Fruit fly (Drosophila melanogaster): ENCODE data around the gene Rack1.

Gene Rack1

dm6 chr2L:7855108-7855507 lies 28.0 kb upstream of the Rack1 start, which contains the start of gene CG14535:
Gene CG14535 (minus strand): TSS chr2L:7855475.
- TF ChIP-seq h (optimal IDR thresholded peaks at IDR 0.05): no peak
- no peak for TF ChIP-seq Myc (optimal IDR thresholded peaks at IDR 0.05)
- TF ChIP-seq ttk (optimal IDR thresholded peaks at IDR 0.05): no peak
- TF ChIP-seq Sin3A (optimal IDR thresholded peaks at IDR 0.05): no peak
- no peak for TF ChIP-seq psq (optimal IDR thresholded peaks at IDR 0.05)
- TF ChIP-seq insv (optimal IDR thresholded peaks at IDR 0.05): no peak

- no peak for TF ChIP-seq h (optimal IDR thresholded peaks at IDR 0.05)
- TF ChIP-seq Myc (optimal IDR thresholded peaks at IDR 0.05): no peak
- TF ChIP-seq insv (optimal IDR thresholded peaks at IDR 0.05): no peak
- no peak for TF ChIP-seq ttk (optimal IDR thresholded peaks at IDR 0.05)
Measured at dm6 chr2L:7851609-7852008, 24.5 kb upstream of the Rack1 start.

DNA sequence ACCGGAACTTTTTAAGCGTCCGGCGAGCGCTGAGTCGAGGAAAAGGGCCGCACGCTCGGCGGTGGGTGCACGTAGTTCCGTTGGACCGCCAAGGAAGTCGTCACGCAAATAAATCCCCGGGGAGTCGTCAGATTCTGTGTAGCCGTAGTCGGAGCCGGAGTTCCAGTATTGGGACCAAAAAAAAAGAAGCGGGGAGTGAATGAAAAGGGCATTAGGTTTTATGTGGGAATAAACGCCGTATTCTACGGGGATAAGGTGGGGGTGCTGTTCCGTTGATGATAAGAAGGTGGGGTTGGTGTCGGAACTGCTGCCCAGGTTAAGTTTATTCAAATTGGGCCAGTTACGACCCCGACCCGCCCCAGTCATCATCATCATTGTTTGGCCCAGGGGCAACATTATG lies 23.3 kb upstream of the Rack1 start:
- TF ChIP-seq h (optimal IDR thresholded peaks at IDR 0.05) (no peak), ttk (optimal IDR thresholded peaks at IDR 0.05) (no peak)

DNA sequence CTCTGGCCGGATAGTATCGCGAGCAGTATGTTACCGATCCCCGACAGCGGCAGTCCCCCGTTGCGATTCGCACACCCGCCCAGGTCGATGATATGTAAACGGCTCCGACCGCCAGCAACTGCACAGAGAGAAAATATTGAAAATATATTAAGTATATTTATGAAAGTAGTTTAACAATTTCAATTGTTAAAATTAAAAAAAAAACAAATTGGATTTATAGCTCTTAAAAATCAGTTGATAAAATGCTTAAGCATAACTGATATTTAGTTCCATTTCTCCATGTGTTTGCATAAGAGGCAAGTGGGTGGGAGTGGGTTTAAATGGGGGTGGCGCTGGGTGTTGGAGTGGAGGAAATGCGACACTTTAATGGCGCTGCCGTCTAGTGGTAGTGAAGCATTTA lies 22.4 kb upstream of the Rack1 start:
- TF ChIP-seq Myc (optimal IDR thresholded peaks at IDR 0.05) (no peak), Sin3A (optimal IDR thresholded peaks at IDR 0.05) (no peak), psq (optimal IDR thresholded peaks at IDR 0.05) (no peak), ttk (optimal IDR thresholded peaks at IDR 0.05) (no peak), h (optimal IDR thresholded peaks at IDR 0.05) (no peak), insv (optimal IDR thresholded peaks at IDR 0.05) (no peak)

- no peak for TF ChIP-seq psq (optimal IDR thresholded peaks at IDR 0.05)
- no peak for TF ChIP-seq Myc (optimal IDR thresholded peaks at IDR 0.05)
- TF ChIP-seq insv (optimal IDR thresholded peaks at IDR 0.05): no peak
- TF ChIP-seq Sin3A (optimal IDR thresholded peaks at IDR 0.05): no peak
- TF ChIP-seq h (optimal IDR thresholded peaks at IDR 0.05): no peak
- no peak for TF ChIP-seq ttk (optimal IDR thresholded peaks at IDR 0.05)
Measured at dm6 chr2L:7841244-7841643, 14.1 kb upstream of the Rack1 start.

DNA sequence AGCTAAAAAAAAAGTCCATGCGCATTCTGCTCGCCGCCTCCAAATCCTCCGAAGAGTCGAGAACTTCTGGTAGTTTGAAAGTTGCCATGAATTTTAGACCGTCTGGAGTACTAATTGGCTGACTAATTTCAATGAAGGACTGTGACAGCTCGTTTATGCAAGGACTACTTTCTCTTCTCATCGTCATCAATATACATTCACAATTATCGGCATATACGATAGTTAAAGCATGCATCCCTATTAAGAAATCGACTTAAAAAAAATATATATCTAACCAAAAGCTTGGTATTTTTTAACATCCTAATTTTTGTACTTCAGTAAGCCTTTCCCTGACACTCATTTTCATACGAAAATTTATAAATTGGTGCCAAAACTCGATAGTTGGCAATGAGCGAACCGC lies 13.0 kb upstream of the Rack1 start, which contains the start of gene CG14537:
Gene CG14537 (plus strand): TSS at position 301 of the 400 bp plus-strand sequence.
- no peak for TF ChIP-seq h (optimal IDR thresholded peaks at IDR 0.05)
- TF ChIP-seq Myc (optimal IDR thresholded peaks at IDR 0.05): no peak
- no peak for TF ChIP-seq ttk (optimal IDR thresholded peaks at IDR 0.05)
- TF ChIP-seq Sin3A (optimal IDR thresholded peaks at IDR 0.05): no peak

DNA sequence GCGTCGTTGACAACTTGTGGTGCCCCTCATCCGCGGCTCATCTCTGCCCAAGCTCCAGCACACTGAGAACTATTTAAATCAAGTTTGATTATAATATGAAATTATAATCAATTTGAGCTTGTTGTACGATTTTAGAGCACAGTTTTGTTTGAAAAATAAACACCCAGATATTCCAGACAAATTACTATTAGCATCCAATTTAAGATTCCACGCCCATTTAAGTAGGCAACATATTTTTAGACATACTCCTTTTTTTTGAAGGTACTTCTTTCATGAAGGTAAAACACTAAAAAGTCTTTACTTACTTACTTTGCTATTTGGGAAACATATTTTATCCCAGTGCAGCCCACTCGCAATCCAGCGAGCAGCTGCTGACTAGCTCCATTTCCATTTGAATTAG lies 10.9 kb upstream of the Rack1 start:
- TF ChIP-seq psq (optimal IDR thresholded peaks at IDR 0.05) (no peak), Sin3A (optimal IDR thresholded peaks at IDR 0.05) (no peak), insv (optimal IDR thresholded peaks at IDR 0.05) (no peak), h (optimal IDR thresholded peaks at IDR 0.05) (no peak), ttk (optimal IDR thresholded peaks at IDR 0.05) (no peak), Myc (optimal IDR thresholded peaks at IDR 0.05) (no peak)

dm6 chr2L:7833650-7834049 lies 6.5 kb upstream of the Rack1 start:
- TF ChIP-seq insv (optimal IDR thresholded peaks at IDR 0.05): no peak

DNA sequence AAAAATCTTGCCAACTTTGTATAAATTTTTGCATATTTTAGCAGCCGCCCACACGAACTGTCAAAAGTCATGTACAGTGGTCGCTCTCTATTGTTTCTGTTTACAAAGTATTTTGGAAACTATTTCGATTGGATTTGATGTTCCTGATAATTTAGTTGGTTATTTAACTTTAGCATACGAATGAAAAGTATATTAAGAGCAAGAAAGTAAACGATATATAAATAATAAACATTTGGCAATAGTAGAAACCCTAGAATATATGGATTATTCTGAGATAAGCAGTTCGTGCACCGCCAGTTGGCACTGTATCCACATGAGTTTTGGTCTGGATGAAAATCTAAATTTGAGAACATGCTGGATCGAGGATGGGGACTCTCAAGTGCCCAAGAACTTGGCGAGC lies 6.1 kb upstream of the Rack1 start:
- TF ChIP-seq insv (optimal IDR thresholded peaks at IDR 0.05): no peak

DNA sequence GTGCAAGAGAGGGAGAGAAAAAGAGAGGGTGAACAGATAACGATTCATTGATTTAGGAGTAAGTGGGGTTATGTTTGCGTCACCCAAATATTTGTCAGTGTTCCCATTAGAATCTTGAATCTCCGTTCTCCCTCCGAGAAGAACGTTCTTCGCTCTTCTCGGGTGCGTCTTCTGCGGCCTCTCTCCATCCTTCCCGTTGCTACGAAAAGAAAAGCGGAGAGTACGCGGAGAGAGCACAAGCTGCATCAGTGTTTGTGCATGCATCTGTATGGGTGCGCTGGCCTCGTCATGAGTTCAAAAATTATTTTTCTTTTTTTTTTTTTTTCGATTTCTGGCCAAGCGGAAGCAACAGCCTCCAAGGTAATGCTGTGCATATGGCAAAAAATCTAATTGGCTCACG lies 1.8 kb upstream of the Rack1 start:
- no peak for TF ChIP-seq Sin3A (optimal IDR thresholded peaks at IDR 0.05)
- no peak for TF ChIP-seq ttk (optimal IDR thresholded peaks at IDR 0.05)

DNA sequence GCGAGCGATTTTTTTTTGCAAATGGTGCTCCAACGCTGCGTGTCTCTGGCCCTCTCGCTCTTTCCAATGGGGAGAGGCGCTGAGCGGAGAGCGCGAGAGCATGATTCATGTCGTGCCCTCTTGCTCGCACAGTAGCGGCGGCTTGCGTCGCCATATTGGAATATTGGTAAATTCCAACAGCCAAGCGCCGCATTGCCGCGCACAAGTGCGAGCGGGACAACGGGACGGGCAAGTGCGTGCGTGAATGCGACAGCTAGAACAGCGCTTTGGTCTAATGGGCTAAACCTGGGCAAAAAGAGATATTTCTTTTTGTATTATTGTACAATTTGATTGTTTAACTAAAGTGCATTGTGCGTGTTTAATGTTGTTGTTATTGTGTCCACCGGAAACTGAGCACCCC lies 1.1 kb upstream of the Rack1 start:
- TF ChIP-seq Sin3A (optimal IDR thresholded peaks at IDR 0.05) (no peak), psq (optimal IDR thresholded peaks at IDR 0.05) (no peak), Myc (optimal IDR thresholded peaks at IDR 0.05) (no peak), ttk (optimal IDR thresholded peaks at IDR 0.05) (no peak), insv (optimal IDR thresholded peaks at IDR 0.05) (no peak), h (optimal IDR thresholded peaks at IDR 0.05) (no peak)

- TF ChIP-seq insv (optimal IDR thresholded peaks at IDR 0.05) (no peak), Sin3A (optimal IDR thresholded peaks at IDR 0.05) (no peak), Myc (optimal IDR thresholded peaks at IDR 0.05) (no peak), h (optimal IDR thresholded peaks at IDR 0.05) (no peak), psq (optimal IDR thresholded peaks at IDR 0.05) (no peak), ttk (optimal IDR thresholded peaks at IDR 0.05) (no peak)
Measured at dm6 chr2L:7821279-7821848, 5.8 kb downstream of the Rack1 start.

DNA sequence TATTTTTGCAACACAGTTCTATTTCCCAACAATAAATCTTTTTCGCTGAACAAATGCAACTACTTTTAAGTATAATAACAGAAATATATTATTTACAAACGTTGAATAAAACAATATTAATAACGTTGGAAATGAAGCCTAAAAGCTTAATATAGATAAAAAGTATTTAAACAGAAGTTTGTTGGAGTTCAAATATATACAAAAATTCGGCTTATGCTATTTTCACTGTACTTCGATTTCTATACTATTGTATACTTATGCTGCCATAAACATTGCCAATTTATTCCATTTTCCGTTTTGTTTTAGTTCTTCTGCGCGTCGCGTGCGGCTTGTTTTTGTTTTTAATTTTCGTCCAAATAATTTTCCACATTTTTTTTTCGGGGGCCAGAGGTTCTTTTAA lies 6.3 kb downstream of the Rack1 start, which contains the start of gene CG7115:
Gene CG7115 (plus strand): TSS at position 301 of the 400 bp plus-strand sequence.
- TF ChIP-seq h (optimal IDR thresholded peaks at IDR 0.05) (no peak), Myc (optimal IDR thresholded peaks at IDR 0.05) (no peak), insv (optimal IDR thresholded peaks at IDR 0.05) (no peak), psq (optimal IDR thresholded peaks at IDR 0.05) (no peak), Sin3A (optimal IDR thresholded peaks at IDR 0.05) (no peak), ttk (optimal IDR thresholded peaks at IDR 0.05) (no peak)

DNA sequence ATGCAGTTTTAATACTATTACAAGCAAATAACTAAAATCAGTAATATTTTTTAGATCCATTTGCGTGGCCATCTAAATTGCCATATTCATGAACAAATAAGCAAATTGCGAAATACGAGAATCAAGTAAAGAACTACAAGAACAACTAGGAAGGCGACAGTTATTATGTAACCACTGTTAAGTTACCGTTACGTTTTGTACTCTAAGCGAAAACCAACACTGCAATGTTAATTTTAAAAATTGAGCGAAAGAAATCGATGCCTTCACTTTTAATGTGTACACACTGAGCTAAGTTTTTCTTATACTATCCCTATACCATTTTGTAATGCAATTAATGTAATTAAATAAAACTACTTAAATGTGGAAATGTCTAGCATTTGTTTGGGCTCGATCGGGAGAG lies 6.7 kb downstream of the Rack1 start:
- no peak for TF ChIP-seq Myc (optimal IDR thresholded peaks at IDR 0.05)
- TF ChIP-seq ttk (optimal IDR thresholded peaks at IDR 0.05): no peak

Measured in Kc167 (cell line).